Worm (Caenorhabditis elegans) whole organism, young adult: ENCODE data around the gene Y41C4A.6.
A peak's percentile ranks its signal among the peaks of the same experiment; 100 is the strongest.

ENCODE experiments used
- ama-1 ChIP-seq, 3 experiments: fragments of 150-350 bp in 1 of 3; sonication (generic microtip) in 2 of 3; optimal IDR thresholded peaks; 2 replicates each; lab custom pipeline; 2014 to 2018; ENCODE audit warnings: missing biosample characterization in 2 of 3, missing genetic modification characterization in 2 of 3, missing genetic modification reagents in 2 of 3
- ceh-40 ChIP-seq: fragments of 200-800 bp; sonication (Bioruptor generic); IDR thresholded peaks from 2 replicates; pipeline ENCODE4 v1.3.6; 2022; ENCODE audit warnings: missing genetic modification characterization, missing compliant biosample characterization
- ceh-91 ChIP-seq: fragments of 200-800 bp; sonication (Bioruptor generic); IDR thresholded peaks from 2 replicates; pipeline ENCODE4 v1.3.6; 2022; ENCODE audit warnings: missing genetic modification reagents, missing genetic modification characterization, missing compliant biosample characterization
- mcd-1 ChIP-seq: fragments of 200-800 bp; sonication (Bioruptor generic); IDR thresholded peaks from 2 replicates; pipeline ENCODE4 v1.3.6; 2022; ENCODE audit warnings: missing genetic modification reagents, missing genetic modification characterization, missing compliant biosample characterization
- nhr-27 ChIP-seq: fragments of 200-800 bp; sonication (Bioruptor generic); optimal IDR thresholded peaks from 2 replicates; lab custom pipeline; 2018; ENCODE audit warnings: mild to moderate bottlenecking, missing genetic modification characterization, moderate library complexity, missing compliant biosample characterization
- nhr-90 ChIP-seq: sonication (generic microtip); optimal IDR thresholded peaks from 2 replicates; lab custom pipeline; 2016; ENCODE audit warnings: missing genotype, mild to moderate bottlenecking, missing genetic modification characterization, missing compliant biosample characterization
- snpc-4 ChIP-seq, 5 experiments: fragments of 150-350 bp in 1 of 5; sonication (generic microtip) in 4 of 5; optimal IDR thresholded peaks; 2 replicates each; lab custom pipeline; 2014 to 2018; ENCODE audit warnings: missing genetic modification characterization in 5 of 5, missing biosample characterization in 3 of 5, antibody characterized with exemption in 2 of 5, mild to moderate bottlenecking in 2 of 5, missing compliant biosample characterization in 2 of 5, missing genotype in 2 of 5, moderate library complexity in 2 of 5, missing genetic modification reagents in 1 of 5
- somi-1 ChIP-seq: fragments of 200-800 bp; sonication (Bioruptor generic); optimal IDR thresholded peaks from 2 replicates; lab custom pipeline; 2018; ENCODE audit warnings: mild to moderate bottlenecking, missing genetic modification characterization, missing compliant biosample characterization

DNA sequence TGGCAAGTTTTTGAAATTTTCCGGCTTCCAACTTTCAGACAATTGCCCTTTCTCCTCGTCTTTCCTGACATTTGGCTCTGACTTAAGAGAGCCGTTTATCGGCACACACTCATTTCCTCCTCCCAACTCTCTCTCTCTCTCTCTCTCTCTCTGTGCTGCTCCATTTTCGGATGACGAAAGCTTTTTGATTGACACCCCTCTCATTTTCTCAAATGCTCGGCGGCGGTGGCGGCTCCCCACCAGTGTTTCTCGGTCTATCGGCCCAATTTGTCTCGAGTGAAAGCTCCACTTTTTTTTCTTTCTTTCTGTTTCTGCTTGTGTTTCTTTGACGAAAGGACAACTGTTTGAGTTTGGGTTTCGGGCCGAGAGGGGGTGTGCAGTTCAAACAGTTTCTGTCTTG, 36.6 kb upstream of the Y41C4A.6 start:
- TF ChIP-seq ama-1 (optimal IDR thresholded peaks at IDR 0.05; lab: Kevin White, UChicago) (no peak), ama-1 (GFP tag; optimal IDR thresholded peaks at IDR 0.05; lab: Kevin White, UChicago) (no peak), nhr-27 (tag; lab: Kevin White, UChicago) (no peak), mcd-1 (GFP tag; lab: Robert Waterston, UW) (0 out of 2 replicates have a peak, but pooled peaks have one; percentile 26), snpc-4 (GFP tag; optimal IDR thresholded peaks at IDR 0.05; lab: Kevin White, UChicago) (no peak), snpc-4 (tag; optimal IDR thresholded peaks at IDR 0.05; lab: Kevin White, UChicago) (no peak), ceh-91 (GFP tag; lab: Robert Waterston, UW) (no peak), nhr-90 (no peak), somi-1 (GFP tag; lab: Kevin White, UChicago) (no peak), ceh-40 (GFP tag; lab: Robert Waterston, UW) (no peak)
